Worm (Caenorhabditis elegans): ENCODE measurements around the gene M04B2.4.

Gene M04B2.4

DNA sequence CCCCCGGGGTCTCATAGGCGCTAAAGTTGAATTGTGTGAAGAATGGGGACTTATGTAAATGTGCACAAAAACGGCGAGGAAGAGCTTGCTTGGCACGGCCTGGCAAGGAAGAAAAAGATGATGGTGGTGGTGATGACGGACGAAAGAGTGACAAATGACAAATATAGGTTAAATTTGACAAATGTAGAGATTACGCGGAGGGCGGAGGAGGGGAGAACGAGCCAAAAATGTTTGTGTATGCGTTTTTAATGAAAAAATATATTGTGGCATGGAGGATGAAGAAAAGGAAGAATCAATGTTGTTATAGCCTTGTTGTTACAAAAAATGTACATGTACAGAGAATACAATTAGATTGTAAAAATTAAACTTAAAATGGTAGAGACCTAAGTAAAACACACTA is 34.0 kb downstream of the M04B2.4 start:
- TF ChIP-seq hmg-1.1 (GFP tag; IDR thresholded peaks at IDR 0.05) (no peak), unc-62 (GFP tag; optimal IDR thresholded peaks at IDR 0.05 in 1 of 2) (peak in 1 of 2 experiments; percentile 94), unc-62 (tag; optimal IDR thresholded peaks at IDR 0.05) (no peak), aha-1 (tag) (peak; percentile 67)

ce11 chrIV:11480027-11480896 is 40.6 kb downstream of the M04B2.4 start, which contains the start of the genes mbf-1 and nse-4:
mbf-1 (minus strand) TSS chrIV:11480369.
nse-4 (plus strand) TSS chrIV:11480846.
- peak; percentile 59 for TF ChIP-seq rbr-2 (tag; optimal IDR thresholded peaks at IDR 0.05)
- peak in 1 of 2 experiments; percentile 68 for TF ChIP-seq daf-16 (GFP tag; optimal IDR thresholded peaks at IDR 0.05)
- TF ChIP-seq daf-16 (tag; optimal IDR thresholded peaks at IDR 0.05): peak; percentile 23
- 0 out of 2 replicates have a peak, but pooled peaks have one; percentile 12 for TF ChIP-seq pha-4 (GFP tag; IDR thresholded peaks at IDR 0.05)
- peak; percentile 84 for TF ChIP-seq pha-4 (tag; optimal IDR thresholded peaks at IDR 0.05)
- no peak for TF ChIP-seq nhr-10 (tag; optimal IDR thresholded peaks at IDR 0.05)
- no peak for TF ChIP-seq ceh-32 (tag; optimal IDR thresholded peaks at IDR 0.05; ENCODE audit: poor library complexity)
- TF ChIP-seq ZK546.5 (tag; optimal IDR thresholded peaks at IDR 0.05): no peak
- peak; percentile 0 for TF ChIP-seq nhr-11 (tag; optimal IDR thresholded peaks at IDR 0.05)
- TF ChIP-seq Y105C5A.15 (GFP tag; IDR thresholded peaks at IDR 0.05): no peak
- peak; percentile 23 for TF ChIP-seq nhr-28 (tag; optimal IDR thresholded peaks at IDR 0.05)
- no peak for TF ChIP-seq daf-12 (tag; optimal IDR thresholded peaks at IDR 0.05)
- no peak for TF ChIP-seq sdz-12 (GFP tag; optimal IDR thresholded peaks at IDR 0.05)
- TF ChIP-seq dve-1 (tag; optimal IDR thresholded peaks at IDR 0.05; ENCODE audit: insufficient read depth): peak; percentile 70
- peak; percentile 75 for TF ChIP-seq hlh-30 (tag; optimal IDR thresholded peaks at IDR 0.05; ENCODE audit: insufficient read depth)
- no peak for TF ChIP-seq tag-97 (GFP tag; IDR thresholded peaks at IDR 0.05)
- peak; percentile 80 for TF ChIP-seq aha-1 (tag)
- no peak for TF ChIP-seq nhr-42 (GFP tag; IDR thresholded peaks at IDR 0.05)
- TF ChIP-seq egl-27 (tag; optimal IDR thresholded peaks at IDR 0.05): no peak
- no peak for TF ChIP-seq lir-3 (tag; optimal IDR thresholded peaks at IDR 0.05)
- peak in 1 of 2 experiments; percentile 21 for TF ChIP-seq hif-1 (tag; optimal IDR thresholded peaks at IDR 0.05)
- no peak for TF ChIP-seq F44E2.7 (GFP tag; IDR thresholded peaks at IDR 0.05)
- TF ChIP-seq nhr-25 (tag; optimal IDR thresholded peaks at IDR 0.05; ENCODE audit: borderline replicate concordance, insufficient read depth): no peak
- TF ChIP-seq daf-19 (GFP tag; conservative IDR thresholded peaks at IDR 0.05): no peak
- TF ChIP-seq ztf-7 (tag; optimal IDR thresholded peaks at IDR 0.05): no peak
- no peak for TF ChIP-seq tra-1 (GFP tag; IDR thresholded peaks at IDR 0.05)
- peak; percentile 43 for TF ChIP-seq nhr-77 (tag; optimal IDR thresholded peaks at IDR 0.05)
- no peak for TF ChIP-seq nhr-237 (tag; optimal IDR thresholded peaks at IDR 0.05)
- TF ChIP-seq madf-9 (GFP tag; conservative IDR thresholded peaks at IDR 0.05): no peak
- no peak for TF ChIP-seq ceh-82 (tag; optimal IDR thresholded peaks at IDR 0.05)
- no peak for TF ChIP-seq arid-1 (GFP tag; conservative IDR thresholded peaks at IDR 0.05)
- TF ChIP-seq dmd-9 (GFP tag; IDR thresholded peaks at IDR 0.05): no peak
- TF ChIP-seq ceh-28 (tag; optimal IDR thresholded peaks at IDR 0.05): no peak
- TF ChIP-seq fkh-10 (GFP tag; optimal IDR thresholded peaks at IDR 0.05): no peak
- no peak for TF ChIP-seq lin-39 (tag; optimal IDR thresholded peaks at IDR 0.05)
- TF ChIP-seq ama-1 (optimal IDR thresholded peaks at IDR 0.05): no peak
- peak; percentile 69 for TF ChIP-seq lin-38 (GFP tag; IDR thresholded peaks at IDR 0.05)
- peak; percentile 81 for TF ChIP-seq dpl-1 (GFP tag; optimal IDR thresholded peaks at IDR 0.05)
- TF ChIP-seq zip-2 (tag; optimal IDR thresholded peaks at IDR 0.05): peak; percentile 73
- peak in 1 of 2 experiments; percentile 78 for TF ChIP-seq lsy-2 (tag; optimal IDR thresholded peaks at IDR 0.05)
- TF ChIP-seq dmd-6 (GFP tag; IDR thresholded peaks at IDR 0.05): peak; percentile 37; the same call in 1 of the 2 replicates
- TF ChIP-seq mes-2 (tag; optimal IDR thresholded peaks at IDR 0.05; ENCODE audit: poor library complexity, severe bottlenecking): peak; percentile 69
- no peak for TF ChIP-seq T26A8.4 (GFP tag; IDR thresholded peaks at IDR 0.05)
- TF ChIP-seq lin-15B (tag; optimal IDR thresholded peaks at IDR 0.05): no peak
- TF ChIP-seq madf-5 (GFP tag; IDR thresholded peaks at IDR 0.05): no peak

Measured in whole organism, L4 larva.